Worm (Caenorhabditis elegans) whole organism, young adult: Measurements from ENCODE around the gene B0244.16.

Source experiments
- ceh-100 ChIP-seq: fragments of 200-800 bp; sonication (Bioruptor generic); IDR thresholded peaks from 2 replicates; pipeline ENCODE4 v1.3.6; 2022; ENCODE audit warnings: missing genetic modification reagents, missing genetic modification characterization, missing compliant biosample characterization
- egrh-3 ChIP-seq: fragments of 200-800 bp; sonication (Bioruptor generic); IDR thresholded peaks from 2 replicates; pipeline ENCODE4 v1.3.6; 2022; ENCODE audit warnings: missing genetic modification reagents, missing genetic modification characterization, missing compliant biosample characterization
- hlh-26 ChIP-seq: fragments of 200-800 bp; sonication (Bioruptor generic); conservative IDR thresholded peaks from 2 replicates; pipeline ENCODE4 v1.3.6; 2022; ENCODE audit warnings: missing genetic modification reagents, missing genetic modification characterization, missing compliant biosample characterization
- mxl-1 ChIP-seq: sonication (generic microtip); optimal IDR thresholded peaks from 2 replicates; lab custom pipeline; 2016; ENCODE audit warnings: missing genetic modification characterization, missing compliant biosample characterization
- nhr-80 ChIP-seq: sonication (generic microtip); optimal IDR thresholded peaks from 2 replicates; lab custom pipeline; 2016; ENCODE audit warnings: missing genetic modification characterization, missing compliant biosample characterization
- pha-4 ChIP-seq: fragments of 150-350 bp; sonication (generic microtip); optimal IDR thresholded peaks from 2 replicates; lab custom pipeline; 2014; ENCODE audit warnings: missing biosample characterization, missing genetic modification reagents, missing genetic modification characterization

ce11 chrIII:5710045-5710444 lies 30.7 kb upstream of the B0244.16 start, which contains the start of gene B0336.12:
- TF ChIP-seq mxl-1 = no peak
- TF ChIP-seq hlh-26 (GFP tag; lab: Robert Waterston, UW) = no peak
- no peak for TF ChIP-seq pha-4 (tag; lab: Kevin White, UChicago)
- TF ChIP-seq nhr-80 = no peak
- TF ChIP-seq egrh-3 (GFP tag; lab: Robert Waterston, UW) = no peak
- TF ChIP-seq ceh-100 (GFP tag; lab: Robert Waterston, UW) = no peak
